Worm (Caenorhabditis elegans): ENCODE measurements around the gene str-82.

str-82 gene

ce11 chrV:3945053-3945452, 29.4 kb upstream of the str-82 start, which contains the start of gene cyp-35B3:
Gene cyp-35B3, plus strand, starts transcription at chrV:3945353.
- TF ChIP-seq fkh-10 (GFP tag; optimal IDR thresholded peaks at IDR 0.05) (no peak), jun-1 (tag; optimal IDR thresholded peaks at IDR 0.05) (no peak), mml-1 (tag; optimal IDR thresholded peaks at IDR 0.05) (no peak), egl-5 (tag; optimal IDR thresholded peaks at IDR 0.05) (no peak)

ce11 chrV:3949723-3950122, 24.7 kb upstream of the str-82 start, which contains the start of gene dach-1:
Gene dach-1, plus strand, starts transcription at chrV:3950023.
- no peak for TF ChIP-seq nhr-76 (tag; optimal IDR thresholded peaks at IDR 0.05)
- TF ChIP-seq pqm-1 (tag; optimal IDR thresholded peaks at IDR 0.05): no peak

DNA sequence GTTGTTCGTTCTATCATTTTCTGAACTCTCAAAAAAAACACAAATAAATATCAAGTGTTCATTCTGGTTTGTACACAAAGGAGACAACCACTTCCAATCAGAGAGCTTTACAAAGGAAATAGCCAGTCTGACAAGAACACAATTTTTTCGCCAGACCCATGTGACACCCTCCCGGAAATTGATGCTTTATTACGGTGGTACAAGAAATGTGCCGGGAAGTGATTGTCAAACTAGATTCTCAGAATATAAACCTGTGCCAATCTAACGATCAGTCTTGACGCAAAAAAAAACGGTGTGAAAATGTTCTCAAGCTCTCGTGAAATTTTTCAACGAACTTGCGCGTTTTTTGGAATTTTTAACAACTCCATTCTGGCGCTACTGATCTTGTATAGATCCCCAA, 20.7 kb upstream of the str-82 start, which contains the start of gene str-247:
Gene str-247, plus strand, starts transcription at position 301 of the 400 bp plus-strand sequence.
- no peak for TF ChIP-seq egl-5 (tag; optimal IDR thresholded peaks at IDR 0.05)
- TF ChIP-seq nhr-28 (tag; optimal IDR thresholded peaks at IDR 0.05): no peak
- TF ChIP-seq ztf-4 (tag; optimal IDR thresholded peaks at IDR 0.05): no peak
- no peak for TF ChIP-seq ceh-9 (tag; optimal IDR thresholded peaks at IDR 0.05)
- TF ChIP-seq jun-1 (tag; optimal IDR thresholded peaks at IDR 0.05): no peak
- no peak for TF ChIP-seq fkh-2 (tag; optimal IDR thresholded peaks at IDR 0.05)
- TF ChIP-seq nhr-43 (tag; optimal IDR thresholded peaks at IDR 0.05; ENCODE audit: poor library complexity, severe bottlenecking): no peak
- TF ChIP-seq pha-4 (tag; optimal IDR thresholded peaks at IDR 0.05): no peak
- no peak for TF ChIP-seq nhr-76 (tag; optimal IDR thresholded peaks at IDR 0.05)
- no peak for TF ChIP-seq elt-2 (tag; optimal IDR thresholded peaks at IDR 0.05)
- no peak for TF ChIP-seq skn-1 (tag; optimal IDR thresholded peaks at IDR 0.05)

- TF ChIP-seq nhr-23 (tag; optimal IDR thresholded peaks at IDR 0.05): no peak
Measured at ce11 chrV:3957608-3958007, 16.9 kb upstream of the str-82 start, which contains the start of gene cyp-34A5. Gene cyp-34A5, minus strand, starts transcription at chrV:3957708.

ce11 chrV:3961235-3961634, 13.2 kb upstream of the str-82 start, which contains the start of gene cyp-34A6:
Gene cyp-34A6, minus strand, starts transcription at chrV:3961335.
- TF ChIP-seq nhr-12 (tag; optimal IDR thresholded peaks at IDR 0.05) (no peak), pha-4 (tag; optimal IDR thresholded peaks at IDR 0.05) (peak; percentile 17), zag-1 (tag; optimal IDR thresholded peaks at IDR 0.05) (no peak), nhr-77 (tag; optimal IDR thresholded peaks at IDR 0.05) (no peak), ztf-11 (tag; optimal IDR thresholded peaks at IDR 0.05) (no peak), tbx-2 (tag; optimal IDR thresholded peaks at IDR 0.05) (no peak)

- TF ChIP-seq eor-1 (tag; optimal IDR thresholded peaks at IDR 0.05) (no peak), ZK546.5 (tag; optimal IDR thresholded peaks at IDR 0.05) (no peak), hmg-11 (tag; optimal IDR thresholded peaks at IDR 0.05) (no peak), ceh-16 (tag; optimal IDR thresholded peaks at IDR 0.05) (no peak), nhr-237 (tag; optimal IDR thresholded peaks at IDR 0.05) (no peak), nhr-25 (tag; optimal IDR thresholded peaks at IDR 0.05) (no peak), mdl-1 (tag; optimal IDR thresholded peaks at IDR 0.05) (no peak), nhr-11 (tag; optimal IDR thresholded peaks at IDR 0.05) (no peak), lin-15B (tag; optimal IDR thresholded peaks at IDR 0.05) (no peak), egl-5 (tag; optimal IDR thresholded peaks at IDR 0.05) (no peak)
Measured at ce11 chrV:3963715-3964114, 10.7 kb upstream of the str-82 start, which contains the start of gene cyp-34A7. Gene cyp-34A7, minus strand, starts transcription at chrV:3963815.

ce11 chrV:3967762-3968161, 6.7 kb upstream of the str-82 start, which contains the start of gene cyp-34A8:
Gene cyp-34A8, minus strand, starts transcription at chrV:3967823.
- TF ChIP-seq nfya-1 (tag; optimal IDR thresholded peaks at IDR 0.05; ENCODE audit: insufficient read depth) (peak; percentile 1), nhr-43 (tag; optimal IDR thresholded peaks at IDR 0.05; ENCODE audit: poor library complexity, severe bottlenecking) (peak; percentile 9), fkh-2 (tag; optimal IDR thresholded peaks at IDR 0.05) (no peak)

All from whole organism, L3 larva.